Fruit fly (Drosophila melanogaster) whole organism, adult: ENCODE results near the gene stac.

Experiments
- CG7045 ChIP-seq: fragments of 200-800 bp; sonication (Bioruptor generic); optimal IDR thresholded peaks from 2 replicates; lab custom pipeline; 2017; ENCODE audit warnings: missing biosample characterization, mild to moderate bottlenecking, missing genetic modification characterization
- cic ChIP-seq: fragments of 200-800 bp; sonication (Bioruptor generic); optimal IDR thresholded peaks from 2 replicates; lab custom pipeline; 2017; ENCODE audit warnings: missing biosample characterization, mild to moderate bottlenecking, missing genetic modification characterization, moderate library complexity
- pad ChIP-seq: fragments of 200-800 bp; sonication (Bioruptor generic); optimal IDR thresholded peaks from 3 replicates; lab custom pipeline; 2017; ENCODE audit warnings: missing biosample characterization, missing genetic modification characterization, mild to moderate bottlenecking, moderate library complexity, missing genetic modification reagents
- tj ChIP-seq: fragments of 200-800 bp; sonication (Bioruptor generic); optimal IDR thresholded peaks from 3 replicates; lab custom pipeline; 2017; ENCODE audit warnings: missing biosample characterization, mild to moderate bottlenecking, missing genetic modification characterization, moderate library complexity

dm6 chr3R:25046023-25046422 is 10.1 kb upstream of the stac start, which contains the start of gene CG11786:
- TF ChIP-seq CG7045 (GFP tag; lab: Kevin White, UChicago) (no peak), cic (GFP tag; lab: Kevin White, UChicago) (no peak), tj (GFP tag; lab: Kevin White, UChicago) (no peak), pad (GFP tag; lab: Kevin White, UChicago) (no peak)
